Worm (Caenorhabditis elegans) whole organism, young adult: ENCODE data around the gene W06D12.6.

Experiments used
- B0019.2 ChIP-seq: fragments of 200-800 bp; sonication (Bioruptor generic); conservative IDR thresholded peaks from 2 replicates; pipeline ENCODE4 v1.3.6; 2022; ENCODE audit warnings: missing genetic modification reagents, missing genetic modification characterization, missing compliant biosample characterization
- B0261.1 ChIP-seq: sonication (generic microtip); optimal IDR thresholded peaks from 2 replicates; lab custom pipeline; 2016; ENCODE audit warnings: mild to moderate bottlenecking, missing genetic modification characterization, moderate library complexity, missing compliant biosample characterization
- ama-1 ChIP-seq, 3 experiments: fragments of 150-350 bp in 1 of 3; sonication (generic microtip) in 2 of 3; optimal IDR thresholded peaks; 2 replicates each; lab custom pipeline; 2014 to 2018; ENCODE audit warnings: missing biosample characterization in 2 of 3, missing genetic modification characterization in 2 of 3, missing genetic modification reagents in 2 of 3
- ceh-91 ChIP-seq: fragments of 200-800 bp; sonication (Bioruptor generic); IDR thresholded peaks from 2 replicates; pipeline ENCODE4 v1.3.6; 2022; ENCODE audit warnings: missing genetic modification reagents, missing genetic modification characterization, missing compliant biosample characterization
- hlh-26 ChIP-seq: fragments of 200-800 bp; sonication (Bioruptor generic); conservative IDR thresholded peaks from 2 replicates; pipeline ENCODE4 v1.3.6; 2022; ENCODE audit warnings: missing genetic modification reagents, missing genetic modification characterization, missing compliant biosample characterization
- lsy-27 ChIP-seq: sonication (generic microtip); optimal IDR thresholded peaks from 2 replicates; lab custom pipeline; 2017; ENCODE audit warnings: missing genetic modification characterization, mild to moderate bottlenecking, missing compliant biosample characterization, antibody characterized with exemption, missing genotype, borderline replicate concordance; ENCODE audit not compliant: insufficient read depth
- nfya-1 ChIP-seq: sonication (generic microtip); optimal IDR thresholded peaks from 2 replicates; lab custom pipeline; 2017; ENCODE audit warnings: antibody characterized with exemption, missing compliant biosample characterization, missing genetic modification characterization, borderline replicate concordance; ENCODE audit not compliant: insufficient read depth
- pbrm-1 ChIP-seq: fragments of 200-800 bp; sonication (Bioruptor generic); IDR thresholded peaks from 2 replicates; pipeline ENCODE4 v1.3.6; 2022; ENCODE audit warnings: missing genetic modification reagents, missing genetic modification characterization, missing compliant biosample characterization
- rpc-1 ChIP-seq, 2 experiments: fragments of 150-350 bp in 1 of 2; sonication (generic microtip) in 1 of 2; optimal IDR thresholded peaks; 2 replicates each; lab custom pipeline; 2014 to 2018; ENCODE audit warnings: missing biosample characterization in 1 of 2, missing genetic modification characterization in 1 of 2, missing genetic modification reagents in 1 of 2, missing genotype in 1 of 2
- sdz-38 ChIP-seq: sonication (generic microtip); optimal IDR thresholded peaks from 2 replicates; lab custom pipeline; 2016; ENCODE audit warnings: missing genotype, missing genetic modification characterization, missing compliant biosample characterization
- sea-2 ChIP-seq: fragments of 200-800 bp; sonication (Bioruptor generic); IDR thresholded peaks from 2 replicates; pipeline ENCODE4 v1.3.6; 2022; ENCODE audit warnings: missing genetic modification characterization, missing compliant biosample characterization
- snpc-4 ChIP-seq, 5 experiments: fragments of 150-350 bp in 1 of 5; sonication (generic microtip) in 4 of 5; optimal IDR thresholded peaks; 2 replicates each; lab custom pipeline; 2014 to 2018; ENCODE audit warnings: missing genetic modification characterization in 5 of 5, missing biosample characterization in 3 of 5, antibody characterized with exemption in 2 of 5, mild to moderate bottlenecking in 2 of 5, missing compliant biosample characterization in 2 of 5, missing genotype in 2 of 5, moderate library complexity in 2 of 5, missing genetic modification reagents in 1 of 5
- sptf-2 ChIP-seq: fragments of 200-800 bp; sonication (Bioruptor generic); optimal IDR thresholded peaks from 2 replicates; lab custom pipeline; 2018; ENCODE audit warnings: mild to moderate bottlenecking, missing genetic modification characterization, missing compliant biosample characterization
- tbp1 ChIP-seq: fragments of 200-800 bp; sonication (Bioruptor generic); optimal IDR thresholded peaks from 2 replicates; lab custom pipeline; 2018; ENCODE audit warnings: mild to moderate bottlenecking, missing genetic modification characterization, missing compliant biosample characterization

ce11 chrV:17686852-17687251, 19.1 kb upstream of the W06D12.6 start, which contains the start of gene F59A1.18:
- TF ChIP-seq snpc-4 (GFP tag; optimal IDR thresholded peaks at IDR 0.05; lab: Kevin White, UChicago) (no peak), snpc-4 (tag; optimal IDR thresholded peaks at IDR 0.05; lab: Kevin White, UChicago) (no peak), pbrm-1 (GFP tag; lab: Robert Waterston, UW) (no peak), B0261.1 (tag; lab: Kevin White, UChicago) (no peak), ama-1 (optimal IDR thresholded peaks at IDR 0.05; lab: Kevin White, UChicago) (no peak), ama-1 (GFP tag; optimal IDR thresholded peaks at IDR 0.05; lab: Kevin White, UChicago) (no peak), lsy-27 (no peak), sptf-2 (no peak), sea-2 (GFP tag; lab: Robert Waterston, UW) (no peak), B0019.2 (GFP tag; lab: Robert Waterston, UW) (no peak), nfya-1 (tag; lab: Kevin White, UChicago) (no peak), sdz-38 (tag; lab: Kevin White, UChicago) (no peak), tbp1 (GFP tag; lab: Kevin White, UChicago) (no peak), hlh-26 (GFP tag; lab: Robert Waterston, UW) (no peak), ceh-91 (GFP tag; lab: Robert Waterston, UW) (no peak), rpc-1 (optimal IDR thresholded peaks at IDR 0.05; lab: Kevin White, UChicago) (no peak), rpc-1 (tag; optimal IDR thresholded peaks at IDR 0.05; lab: Kevin White, UChicago) (no peak)
